Fruit fly (Drosophila melanogaster) whole organism, embryonic: Measurements from ENCODE around the gene Cp7Fa.

Source experiments
- Asciz ChIP-seq: fragments of 200-800 bp; sonication (Bioruptor generic); optimal IDR thresholded peaks from 2 replicates; lab custom pipeline; 2017; ENCODE audit warnings: missing biosample characterization, mild to moderate bottlenecking, missing genetic modification characterization, missing genetic modification reagents
- Atf3 ChIP-seq: fragments of 200-800 bp; sonication (Bioruptor generic); optimal IDR thresholded peaks from 3 replicates; lab custom pipeline; 2016; ENCODE audit warnings: missing biosample characterization, missing genetic modification characterization
- CG10654 ChIP-seq: fragments of 200-800 bp; sonication (Bioruptor generic); optimal IDR thresholded peaks from 2 replicates; lab custom pipeline; 2016; ENCODE audit warnings: missing biosample characterization, missing genetic modification characterization
- CG11398 ChIP-seq: fragments of 200-800 bp; sonication (Bioruptor generic); optimal IDR thresholded peaks from 2 replicates; lab custom pipeline; 2016; ENCODE audit warnings: missing biosample characterization, missing genetic modification characterization
- CG11504 ChIP-seq: fragments of 200-800 bp; sonication (Bioruptor generic); optimal IDR thresholded peaks from 3 replicates; lab custom pipeline; 2019; ENCODE audit warnings: missing biosample characterization, mild to moderate bottlenecking, missing genetic modification characterization, moderate library complexity
- CG13296 ChIP-seq: fragments of 200-800 bp; sonication (Bioruptor generic); optimal IDR thresholded peaks from 3 replicates; lab custom pipeline; 2018; ENCODE audit warnings: missing biosample characterization, mild to moderate bottlenecking, missing genetic modification characterization
- CG17802 ChIP-seq: fragments of 200-800 bp; sonication (Bioruptor generic); optimal IDR thresholded peaks from 2 replicates; lab custom pipeline; 2018; ENCODE audit warnings: missing biosample characterization, mild to moderate bottlenecking, missing genetic modification characterization, moderate library complexity
- CG17829 ChIP-seq: fragments of 200-800 bp; optimal IDR thresholded peaks from 2 replicates; lab custom pipeline; 2019; ENCODE audit warnings: missing biosample characterization, mild to moderate bottlenecking, missing genetic modification characterization, moderate library complexity
- CG17912 ChIP-seq: fragments of 200-800 bp; sonication (Bioruptor generic); optimal IDR thresholded peaks from 2 replicates; lab custom pipeline; 2018; ENCODE audit warnings: missing biosample characterization, mild to moderate bottlenecking, missing genetic modification characterization
- CG30020 ChIP-seq: fragments of 200-800 bp; optimal IDR thresholded peaks from 2 replicates; lab custom pipeline; 2019; ENCODE audit warnings: missing biosample characterization, mild to moderate bottlenecking, missing genetic modification characterization, moderate library complexity
- CG31224 ChIP-seq: fragments of 200-800 bp; sonication (Bioruptor generic); IDR thresholded peaks from 2 replicates; pipeline ENCODE4 v1.3.6; 2022; ENCODE audit warnings: missing biosample characterization, missing genetic modification characterization
- CG31365 ChIP-seq: fragments of 200-800 bp; sonication (Bioruptor generic); optimal IDR thresholded peaks from 2 replicates; lab custom pipeline; 2018; ENCODE audit warnings: missing biosample characterization, mild to moderate bottlenecking, missing genetic modification characterization
- CG31388 ChIP-seq: fragments of 200-800 bp; sonication (Bioruptor generic); optimal IDR thresholded peaks from 2 replicates; lab custom pipeline; 2016; ENCODE audit warnings: missing biosample characterization, missing genetic modification characterization
- CG32772 ChIP-seq: fragments of 200-800 bp; sonication (Bioruptor generic); IDR thresholded peaks from 2 replicates; pipeline ENCODE4 v1.3.6; 2022; ENCODE audit warnings: missing biosample characterization, missing genetic modification characterization
- CG34224 ChIP-seq: fragments of 200-800 bp; sonication (Bioruptor generic); IDR thresholded peaks from 3 replicates; pipeline ENCODE4 v1.3.6; 2022; ENCODE audit warnings: missing biosample characterization, missing genetic modification characterization; ENCODE audit not compliant: partially characterized antibody
- CG7556 ChIP-seq: fragments of 200-800 bp; sonication (Bioruptor generic); optimal IDR thresholded peaks from 2 replicates; lab custom pipeline; 2017; ENCODE audit warnings: missing biosample characterization, mild to moderate bottlenecking, missing genetic modification characterization
- CG8281 ChIP-seq: fragments of 200-800 bp; sonication (Bioruptor generic); optimal IDR thresholded peaks from 2 replicates; lab custom pipeline; 2018; ENCODE audit warnings: missing biosample characterization, mild to moderate bottlenecking, missing genetic modification characterization, moderate library complexity
- Elba2 ChIP-seq: fragments of 200-800 bp; sonication (Bioruptor generic); optimal IDR thresholded peaks from 3 replicates; lab custom pipeline; 2016; ENCODE audit warnings: missing biosample characterization, missing genetic modification characterization
- Fer2 ChIP-seq: fragments of 200-800 bp; sonication (Bioruptor generic); optimal IDR thresholded peaks from 2 replicates; lab custom pipeline; 2018; ENCODE audit warnings: missing biosample characterization, mild to moderate bottlenecking, missing genetic modification characterization, moderate library complexity
- GATAe ChIP-seq: fragments of 200-800 bp; sonication (Bioruptor generic); conservative IDR thresholded peaks from 2 replicates; pipeline ENCODE4 v1.3.6; 2022; ENCODE audit warnings: missing biosample characterization, missing genetic modification characterization
- H2.0 ChIP-seq: fragments of 200-800 bp; sonication (Bioruptor generic); IDR thresholded peaks from 2 replicates; pipeline ENCODE4 v1.3.6; 2022; ENCODE audit warnings: missing biosample characterization, missing genetic modification characterization
- MBD-R2 ChIP-seq: fragments of 200-800 bp; sonication (Bioruptor generic); IDR thresholded peaks from 2 replicates; pipeline ENCODE4 v1.3.6; 2022; ENCODE audit warnings: missing biosample characterization, missing genetic modification characterization
- Oaz ChIP-seq: fragments of 200-800 bp; sonication (Bioruptor generic); IDR thresholded peaks from 2 replicates; pipeline ENCODE4 v1.3.6; 2022; ENCODE audit warnings: missing biosample characterization, missing genetic modification characterization
- Ptx1 ChIP-seq: fragments of 200-800 bp; sonication (Bioruptor generic); IDR thresholded peaks from 2 replicates; pipeline ENCODE4 v1.3.6; 2022; ENCODE audit warnings: missing biosample characterization, missing genetic modification characterization
- ab ChIP-seq: fragments of 200-800 bp; sonication (Bioruptor generic); optimal IDR thresholded peaks from 2 replicates; lab custom pipeline; 2016; ENCODE audit warnings: missing biosample characterization, missing genetic modification characterization
- cad ChIP-seq: fragments of >200 bp; optimal IDR thresholded peaks from 2 replicates; lab custom pipeline; 2017; ENCODE audit warnings: missing biosample characterization, missing genetic modification characterization
- chinmo ChIP-seq: fragments of 200-800 bp; sonication (Bioruptor generic); IDR thresholded peaks from 4 replicates; pipeline ENCODE4 v1.3.6; 2022; ENCODE audit warnings: missing biosample characterization, missing genetic modification characterization; ENCODE audit not compliant: partially characterized antibody
- corto ChIP-seq: fragments of 200-800 bp; sonication (Bioruptor generic); optimal IDR thresholded peaks from 2 replicates; lab custom pipeline; 2016; ENCODE audit warnings: missing biosample characterization, mild to moderate bottlenecking, missing genetic modification characterization, moderate library complexity
- cwo ChIP-seq: fragments of 200-800 bp; sonication (Bioruptor generic); optimal IDR thresholded peaks from 3 replicates; lab custom pipeline; 2017; ENCODE audit warnings: missing biosample characterization, missing genetic modification characterization, mild to moderate bottlenecking, moderate library complexity, missing genetic modification reagents
- disco-r ChIP-seq: fragments of 200-800 bp; sonication (Bioruptor generic); optimal IDR thresholded peaks from 2 replicates; lab custom pipeline; 2016; ENCODE audit warnings: missing biosample characterization, missing genetic modification characterization
- dysf ChIP-seq: fragments of 200-800 bp; sonication (Bioruptor generic); IDR thresholded peaks from 3 replicates; pipeline ENCODE4 v1.3.6; 2022; ENCODE audit warnings: missing biosample characterization, missing genetic modification characterization
- ftz-f1 ChIP-seq: fragments of 200-800 bp; sonication (Bioruptor generic); optimal IDR thresholded peaks from 2 replicates; lab custom pipeline; 2016; ENCODE audit warnings: missing biosample characterization, missing genetic modification characterization
- gsb-n ChIP-seq: fragments of 200-800 bp; sonication (Bioruptor generic); optimal IDR thresholded peaks from 3 replicates; lab custom pipeline; 2018; ENCODE audit warnings: missing biosample characterization, mild to moderate bottlenecking, missing genetic modification characterization
- lola ChIP-seq, 3 experiments: fragments of >200 bp in 2 of 3; fragments of 200-800 bp in 1 of 3; sonication (Bioruptor generic) in 1 of 3; optimal IDR thresholded peaks; 2 replicates each; lab custom pipeline; 2017 to 2019; ENCODE audit warnings: missing biosample characterization in 3 of 3, missing genetic modification characterization in 3 of 3, mild to moderate bottlenecking in 1 of 3, moderate library complexity in 1 of 3
- maf-S ChIP-seq: fragments of 200-800 bp; sonication (Bioruptor generic); optimal IDR thresholded peaks from 2 replicates; lab custom pipeline; 2016; ENCODE audit warnings: missing biosample characterization, missing genetic modification characterization
- pho ChIP-seq: fragments of 200-800 bp; sonication (Bioruptor generic); optimal IDR thresholded peaks from 2 replicates; lab custom pipeline; 2016; ENCODE audit warnings: missing biosample characterization, missing genetic modification characterization
- pum ChIP-seq: fragments of 200-800 bp; sonication (Bioruptor generic); optimal IDR thresholded peaks from 2 replicates; lab custom pipeline; 2016; ENCODE audit warnings: missing biosample characterization, missing genetic modification characterization
- sens ChIP-seq: fragments of 200-800 bp; sonication (Bioruptor generic); peaks from one replicate; lab custom pipeline; 2016; ENCODE audit warnings: missing biosample characterization, missing genetic modification characterization
- sens-2 ChIP-seq: fragments of 200-800 bp; sonication (Bioruptor generic); IDR thresholded peaks from 2 replicates; pipeline ENCODE4 v1.3.6; 2022; ENCODE audit warnings: missing biosample characterization, missing genetic modification characterization
- sim ChIP-seq: fragments of 200-800 bp; sonication (Bioruptor generic); IDR thresholded peaks from 2 replicates; pipeline ENCODE4 v1.3.6; 2022; ENCODE audit warnings: missing biosample characterization, missing genetic modification characterization
- sug ChIP-seq: fragments of 200-800 bp; optimal IDR thresholded peaks from 2 replicates; lab custom pipeline; 2019; ENCODE audit warnings: missing biosample characterization, mild to moderate bottlenecking, missing genetic modification characterization, moderate library complexity
- tio ChIP-seq: fragments of 200-800 bp; sonication (Bioruptor generic); optimal IDR thresholded peaks from 2 replicates; lab custom pipeline; 2017; ENCODE audit warnings: missing biosample characterization, missing genetic modification characterization, inconsistent platforms
- vnd ChIP-seq: fragments of 200-800 bp; sonication (Bioruptor generic); IDR thresholded peaks from 3 replicates; pipeline ENCODE4 v1.3.6; 2022; ENCODE audit warnings: missing biosample characterization, missing genetic modification characterization; ENCODE audit not compliant: partially characterized antibody
- wek ChIP-seq: fragments of 200-800 bp; sonication (Bioruptor generic); optimal IDR thresholded peaks from 3 replicates; lab custom pipeline; 2018; ENCODE audit warnings: missing biosample characterization, mild to moderate bottlenecking, missing genetic modification characterization, moderate library complexity

The Cp7Fa gene

DNA sequence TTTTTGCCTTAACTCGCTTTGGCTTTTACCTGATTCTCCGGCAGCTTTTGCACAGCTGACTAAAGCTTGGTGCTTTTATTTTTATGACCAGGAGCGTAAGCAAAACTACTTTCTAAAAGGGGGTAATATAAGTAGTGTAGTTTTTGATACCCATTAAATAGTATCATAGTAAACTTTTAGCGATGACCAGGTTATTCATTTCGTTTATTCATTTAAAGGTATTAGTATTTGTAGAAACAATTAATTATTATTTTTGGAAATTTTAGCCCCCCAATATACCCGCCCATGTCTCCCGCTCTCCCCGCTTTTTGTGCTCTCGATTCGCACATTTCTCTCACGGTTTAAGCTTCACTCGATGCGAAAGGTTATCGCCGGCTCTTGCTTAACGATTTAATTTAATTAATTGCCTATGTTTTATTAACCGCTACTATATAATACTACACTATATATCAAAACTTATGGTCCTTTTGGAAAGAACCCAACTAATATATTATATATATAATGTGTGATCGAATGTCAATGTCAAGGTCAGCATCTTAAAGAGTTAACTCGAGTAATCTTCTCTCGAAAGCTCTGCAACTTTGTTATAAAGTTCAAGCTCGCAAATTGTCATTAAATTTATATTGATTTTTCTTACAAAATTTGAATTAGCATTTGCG, 6.2 kb upstream of the Cp7Fa start, which contains the start of gene Sptr (continued):
- TF ChIP-seq Oaz = peak; percentile 74
- no peak for TF ChIP-seq CG34224
- peak; percentile 90 for TF ChIP-seq corto
- TF ChIP-seq CG13296 (GFP tag; lab: Kevin White, UChicago) = peak; percentile 93
- peak; percentile 18 for TF ChIP-seq CG30020 (tag; lab: Kevin White, UChicago)
- no peak for TF ChIP-seq chinmo (GFP tag; lab: Robert Waterston, UW)
- peak; percentile 87 for TF ChIP-seq sug
- TF ChIP-seq CG17912 (GFP tag; lab: Kevin White, UChicago) = no peak
- peak; percentile 29 for TF ChIP-seq gsb-n (tag; lab: Kevin White, UChicago)
- peak; percentile 7 for TF ChIP-seq CG17802 (tag; lab: Kevin White, UChicago)
- TF ChIP-seq CG31224 (GFP tag; lab: Robert Waterston, UW) = peak; percentile 82
- peak; percentile 80 for TF ChIP-seq MBD-R2 (GFP tag; lab: Robert Waterston, UW)
- TF ChIP-seq Ptx1 (GFP tag; lab: Robert Waterston, UW) = peak; percentile 90
- TF ChIP-seq CG7556 (GFP tag; lab: Kevin White, UChicago) = peak; percentile 91
- TF ChIP-seq lola (GFP tag; optimal IDR thresholded peaks at IDR 0.05; lab: Kevin White, UChicago) = peak in 1 of 3 experiments; percentile 46
- TF ChIP-seq ftz-f1 (GFP tag; lab: Kevin White, UChicago) = peak; percentile 54
- TF ChIP-seq sim (GFP tag; lab: Robert Waterston, UW) = peak; percentile 29; the same call in 1 of the 2 replicates
- TF ChIP-seq ab (GFP tag; lab: Kevin White, UChicago) = no peak
- TF ChIP-seq CG32772 (GFP tag; lab: Robert Waterston, UW) = peak; percentile 84
- TF ChIP-seq Fer2 (tag; lab: Kevin White, UChicago) = peak; percentile 80
- TF ChIP-seq CG31365 (tag; lab: Kevin White, UChicago) = peak; percentile 55
- peak; percentile 62 for TF ChIP-seq tio (GFP tag; lab: Kevin White, UChicago)
- peak; percentile 76 for TF ChIP-seq Asciz (GFP tag; lab: Kevin White, UChicago)
- peak; percentile 80 for TF ChIP-seq CG17829 (tag; lab: Kevin White, UChicago)
- no peak for TF ChIP-seq Elba2 (GFP tag; lab: Kevin White, UChicago)
- TF ChIP-seq wek (GFP tag; lab: Kevin White, UChicago) = peak; percentile 48
- TF ChIP-seq H2.0 = peak; percentile 86
- 0 out of 2 replicates have a peak, but pooled peaks have one; percentile 15 for TF ChIP-seq sens-2
- peak; percentile 37; the same call in 1 of the 2 replicates for TF ChIP-seq GATAe (GFP tag; lab: Robert Waterston, UW)
- no peak for TF ChIP-seq cad (GFP tag; lab: Kevin White, UChicago)
- TF ChIP-seq maf-S (GFP tag; lab: Kevin White, UChicago) = peak; percentile 62
- peak; percentile 78 for TF ChIP-seq CG10654
- TF ChIP-seq pho (GFP tag; lab: Kevin White, UChicago) = peak; percentile 83
- no peak for TF ChIP-seq vnd (GFP tag; lab: Robert Waterston, UW)
- peak; percentile 95 for TF ChIP-seq dysf
- TF ChIP-seq cwo = peak; percentile 90
- TF ChIP-seq CG31388 (GFP tag; lab: Kevin White, UChicago) = peak; percentile 22
- TF ChIP-seq CG11398 (GFP tag; lab: Kevin White, UChicago) = peak; percentile 46
- peak; percentile 36 for TF ChIP-seq disco-r (GFP tag; lab: Kevin White, UChicago)

DNA sequence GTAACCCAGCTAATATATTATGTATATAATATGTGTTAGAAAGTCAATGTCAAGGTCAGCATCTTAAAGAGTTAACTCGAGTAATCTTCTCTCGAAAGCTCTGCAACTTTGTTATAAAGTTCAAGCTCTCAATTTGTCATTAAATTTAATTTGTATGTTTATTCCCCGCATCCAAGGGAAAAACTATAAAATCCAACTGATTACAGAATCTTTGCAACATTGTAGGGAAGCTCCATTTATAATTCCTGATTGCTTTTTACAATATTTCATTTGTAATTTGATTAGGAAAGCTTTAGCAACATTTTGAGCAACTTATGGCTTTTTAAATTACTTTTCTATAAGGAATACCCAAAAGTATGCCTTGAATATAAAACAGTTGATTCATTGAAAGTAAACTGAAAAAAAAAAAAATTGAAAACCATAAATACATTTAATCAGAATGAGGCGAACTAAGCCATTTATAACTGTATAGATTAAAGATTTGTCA, 3.9 kb upstream of the Cp7Fa start:
- TF ChIP-seq pum (GFP tag; lab: Kevin White, UChicago) = no peak
- peak; percentile 91 for TF ChIP-seq CG11504
- TF ChIP-seq sens (GFP tag; lab: Kevin White, UChicago) = peak; percentile 4
- peak; percentile 20 for TF ChIP-seq CG8281 (tag; lab: Kevin White, UChicago)
- TF ChIP-seq Atf3 (GFP tag; lab: Kevin White, UChicago) = no peak
